Worm (Caenorhabditis elegans) whole organism, L3 larva: ENCODE results near the gene F44E2.4.

Experiments used
- egl-27 ChIP-seq: sonication (generic microtip); optimal IDR thresholded peaks from 4 replicates; lab custom pipeline; 2017; ENCODE audit warnings: missing biosample characterization, missing genetic modification reagents, missing genetic modification characterization
- mdl-1 ChIP-seq: fragments of 150-350 bp; optimal IDR thresholded peaks from 2 replicates; lab custom pipeline; 2014; ENCODE audit warnings: missing biosample characterization, missing genetic modification characterization
- nhr-77 ChIP-seq: fragments of 150-350 bp; optimal IDR thresholded peaks from 2 replicates; lab custom pipeline; 2014; ENCODE audit warnings: missing biosample characterization, missing genetic modification characterization

DNA sequence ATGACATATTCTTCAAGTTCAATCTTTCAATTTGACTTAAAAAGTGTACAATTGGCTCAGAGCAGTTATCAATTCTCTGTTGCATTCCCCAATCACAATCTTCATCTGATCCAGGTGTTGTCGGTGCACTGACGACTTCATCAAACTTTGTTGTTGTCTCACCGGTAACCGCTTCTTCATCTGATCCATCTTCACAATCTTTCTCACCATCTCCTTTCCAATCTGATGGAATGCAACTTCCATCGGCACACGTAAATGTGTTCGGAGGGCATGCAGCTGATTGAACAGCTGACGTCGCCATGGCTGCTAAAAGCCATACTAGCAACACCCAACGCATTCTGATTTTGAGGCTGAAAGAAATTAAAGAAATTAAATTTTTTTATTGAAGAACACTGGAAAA lies at the start of gene F44E2.4:
- TF ChIP-seq egl-27 (tag; lab: Kevin White, UChicago): no peak
- no peak for TF ChIP-seq mdl-1
- no peak for TF ChIP-seq nhr-77 (tag; lab: Kevin White, UChicago)
